Worm (Caenorhabditis elegans): ENCODE data around the gene tbc-12.
A peak's percentile ranks its signal among the peaks of the same experiment; 100 is the strongest.

tbc-12 gene

DNA sequence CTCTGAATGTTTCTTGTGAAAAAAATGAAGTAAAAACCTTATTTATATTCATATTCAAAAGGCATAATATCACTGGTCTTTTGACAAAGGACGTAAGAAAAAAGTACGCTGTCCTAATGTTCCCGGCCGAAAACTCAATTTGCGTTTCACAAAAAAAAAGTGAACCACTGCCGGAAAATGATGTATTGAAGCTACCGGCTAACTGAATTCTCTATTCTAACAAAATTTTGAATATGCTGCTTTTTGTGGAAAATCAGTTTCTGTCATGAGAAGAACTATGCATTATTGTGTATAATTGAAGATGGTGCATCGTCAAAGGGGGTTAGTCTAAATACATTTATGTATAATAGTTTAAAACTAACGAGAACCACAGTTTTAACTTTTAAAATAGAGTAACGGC, 38.0 kb downstream of the tbc-12 start:
- peak; percentile 36 for TF ChIP-seq ces-1 (GFP tag; optimal IDR thresholded peaks at IDR 0.05)
- TF ChIP-seq snpc-4 (tag; optimal IDR thresholded peaks at IDR 0.05), result no peak
- no peak for TF ChIP-seq ham-2 (GFP tag; optimal IDR thresholded peaks at IDR 0.05)
- TF ChIP-seq lin-32 (GFP tag; optimal IDR thresholded peaks at IDR 0.05), result no peak
- no peak for TF ChIP-seq tbx-8 (GFP tag; optimal IDR thresholded peaks at IDR 0.05)
- no peak for TF ChIP-seq nhr-28 (tag; optimal IDR thresholded peaks at IDR 0.05)
- TF ChIP-seq hlh-1 (tag; optimal IDR thresholded peaks at IDR 0.05), result no peak

DNA sequence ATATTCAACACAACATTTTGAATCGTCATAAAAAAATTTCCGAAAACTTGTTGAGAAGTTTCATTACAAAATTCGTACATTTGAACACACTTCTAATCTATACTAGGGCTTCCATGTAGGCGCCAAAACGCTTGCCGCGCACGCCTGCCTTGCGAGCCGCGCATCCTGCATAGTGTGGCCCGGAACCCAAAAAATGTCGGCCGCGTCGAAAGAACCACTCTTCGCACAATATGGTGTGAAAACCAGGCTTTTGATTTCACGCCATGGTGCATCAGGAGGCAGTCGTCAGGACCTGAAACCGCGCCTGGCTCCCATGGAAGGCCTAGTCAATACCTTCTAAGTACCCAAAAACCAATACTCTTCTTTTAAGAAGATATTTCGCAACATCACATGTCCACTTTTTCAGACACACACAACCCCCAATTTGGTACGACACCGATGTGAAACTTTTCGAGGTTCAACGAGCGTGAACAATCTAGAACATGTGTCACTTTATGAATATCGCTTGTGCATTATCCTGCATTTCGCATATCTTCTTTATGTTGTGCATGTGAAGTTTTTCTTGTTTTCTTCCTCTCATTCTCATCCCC, 38.6 kb downstream of the tbc-12 start:
- no peak for TF ChIP-seq ceh-43 (GFP tag; optimal IDR thresholded peaks at IDR 0.05)

DNA sequence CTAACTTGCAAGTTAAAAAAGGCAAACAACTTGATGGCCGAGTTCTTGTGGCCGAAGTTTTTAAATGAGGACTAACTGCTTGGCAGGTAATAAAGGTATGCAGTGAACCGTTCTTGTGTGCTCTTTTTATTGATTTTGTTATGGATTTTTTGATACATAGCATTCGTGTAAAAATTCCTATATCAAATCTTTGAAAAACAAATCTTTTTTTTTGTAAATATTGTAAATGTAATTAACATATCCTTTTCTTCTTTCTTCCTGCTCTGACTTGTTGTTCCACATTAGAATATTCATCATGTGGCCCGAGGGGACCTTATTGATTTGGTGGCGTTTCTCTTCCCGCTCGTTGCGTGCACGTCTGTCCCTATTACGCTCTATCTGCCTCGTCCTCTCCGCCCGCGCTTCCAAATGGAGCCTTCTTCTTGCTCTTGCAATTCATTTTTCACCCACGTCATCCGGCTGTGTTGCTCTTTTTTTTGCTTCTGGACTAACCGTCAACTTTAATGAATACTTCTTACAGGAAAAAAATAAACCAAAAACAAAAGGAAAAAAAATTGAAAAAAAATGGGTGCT, 43.6 kb downstream of the tbc-12 start, which contains the start of gene hid-1:
Gene hid-1 (plus strand): TSS at position 523 of the 573 bp plus-strand sequence.
- no peak for TF ChIP-seq M03D4.4 (tag; optimal IDR thresholded peaks at IDR 0.05)
- peak; percentile 74 for TF ChIP-seq ces-1 (GFP tag; optimal IDR thresholded peaks at IDR 0.05)
- no peak for TF ChIP-seq nhr-237 (tag; optimal IDR thresholded peaks at IDR 0.05)
- no peak for TF ChIP-seq mep-1 (tag; optimal IDR thresholded peaks at IDR 0.05)

DNA sequence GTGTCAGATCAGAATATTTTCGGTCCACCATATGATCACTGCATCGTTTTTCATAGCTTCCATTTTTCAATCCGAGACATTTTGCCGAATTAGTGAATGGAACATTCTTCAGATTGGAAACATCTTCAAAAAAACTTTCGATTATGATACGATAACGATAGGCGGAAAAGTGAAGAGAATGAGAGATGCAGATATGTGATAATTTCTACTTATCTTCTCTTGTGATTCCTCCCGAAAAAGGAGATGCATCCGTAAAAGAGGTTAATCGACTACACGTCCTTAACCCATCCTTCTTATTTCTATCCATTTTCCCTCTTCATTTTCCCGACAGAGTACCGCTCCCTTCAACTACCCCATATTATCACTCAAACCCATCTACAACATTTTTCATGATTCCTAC, 49.2 kb downstream of the tbc-12 start, which contains the start of gene K02E10.4:
Gene K02E10.4 (plus strand): TSS at position 186 of the 400 bp plus-strand sequence.
- no peak for TF ChIP-seq ces-1 (GFP tag; optimal IDR thresholded peaks at IDR 0.05)
- peak; percentile 53 for TF ChIP-seq elt-1 (tag; optimal IDR thresholded peaks at IDR 0.05; ENCODE audit: borderline replicate concordance, insufficient read depth)

DNA sequence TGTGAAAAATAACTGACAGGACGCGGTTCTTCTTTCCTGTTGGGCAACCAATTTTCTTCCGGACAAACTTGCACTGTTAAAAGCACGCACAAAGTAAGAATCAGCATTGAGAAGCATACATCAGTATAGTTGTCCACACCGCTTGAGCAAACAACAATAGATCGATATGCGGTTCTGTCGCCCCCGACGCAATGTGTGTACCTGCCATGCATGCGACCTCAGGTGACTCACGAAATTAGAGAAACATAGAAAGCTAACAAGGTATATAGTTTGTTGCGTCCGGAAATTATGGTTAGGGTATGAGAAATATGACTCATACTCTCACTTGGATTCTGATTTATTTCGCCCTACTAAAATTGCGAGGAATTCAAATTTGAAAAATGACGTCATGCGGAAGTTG, 49.6 kb downstream of the tbc-12 start, which contains the start of gene K02E10.6:
Gene K02E10.6 (minus strand): TSS at position 149 of the 400 bp plus-strand sequence.
- TF ChIP-seq pha-4 (tag; optimal IDR thresholded peaks at IDR 0.05) (peak; percentile 63), blmp-1 (tag; optimal IDR thresholded peaks at IDR 0.05) (no peak)

DNA sequence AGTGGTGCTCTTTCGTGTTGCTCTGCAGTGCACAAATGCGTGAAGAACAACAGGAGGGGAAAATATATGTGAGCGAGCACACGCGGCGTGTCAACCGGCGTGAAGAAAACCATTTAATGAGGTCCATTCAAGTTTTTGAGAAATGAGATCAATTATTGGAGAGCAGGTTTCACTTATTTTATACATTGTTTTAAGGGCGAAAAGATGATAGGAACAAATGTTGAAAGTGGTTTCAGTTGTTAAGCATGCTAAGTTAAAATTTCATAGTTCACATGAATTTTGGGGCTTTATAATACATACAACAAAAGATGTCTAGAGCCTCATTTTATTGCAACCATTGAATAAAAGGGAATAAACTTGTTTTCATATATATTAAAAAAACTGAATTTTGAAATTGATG, 53.4 kb downstream of the tbc-12 start, which contains the start of gene K02E10.5:
Gene K02E10.5 (minus strand): TSS at position 101 of the 400 bp plus-strand sequence.
- TF ChIP-seq hlh-1 (tag; optimal IDR thresholded peaks at IDR 0.05) (no peak), tbx-8 (GFP tag; optimal IDR thresholded peaks at IDR 0.05) (no peak), drap-1 (GFP tag; optimal IDR thresholded peaks at IDR 0.05) (no peak), nhr-28 (tag; optimal IDR thresholded peaks at IDR 0.05) (no peak), flh-1 (GFP tag; optimal IDR thresholded peaks at IDR 0.05) (no peak), zip-8 (tag; optimal IDR thresholded peaks at IDR 0.05) (no peak), ceh-39 (tag; optimal IDR thresholded peaks at IDR 0.05) (no peak), mls-2 (tag; optimal IDR thresholded peaks at IDR 0.05) (no peak), mep-1 (tag; optimal IDR thresholded peaks at IDR 0.05) (no peak), pha-4 (tag; optimal IDR thresholded peaks at IDR 0.05) (no peak), elt-3 (tag; optimal IDR thresholded peaks at IDR 0.05) (no peak)

DNA sequence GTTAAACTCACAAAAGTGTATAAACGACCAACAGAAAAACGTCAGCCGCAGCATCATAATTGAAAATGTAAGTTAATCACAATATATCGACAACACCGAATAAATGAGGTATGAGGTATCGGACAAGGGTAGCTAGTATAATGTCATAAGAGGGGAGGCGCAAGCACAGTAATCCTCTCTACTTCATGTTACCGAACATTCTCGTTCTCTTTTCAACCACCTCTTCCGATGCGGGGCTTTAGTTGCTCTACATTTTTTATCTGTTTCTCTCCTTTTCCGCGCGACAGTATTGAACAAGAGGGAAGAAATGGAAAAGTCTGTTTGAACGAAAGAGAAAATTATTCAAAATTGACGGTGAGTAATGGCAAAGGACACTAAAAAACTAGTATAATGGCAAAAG, 56.4 kb downstream of the tbc-12 start, which contains the start of gene R04B3.3:
Gene R04B3.3 (minus strand): TSS at position 101 of the 400 bp plus-strand sequence.
- TF ChIP-seq lsy-2 (tag; optimal IDR thresholded peaks at IDR 0.05), result no peak
- TF ChIP-seq ceh-39 (tag; optimal IDR thresholded peaks at IDR 0.05), result no peak
- no peak for TF ChIP-seq drap-1 (GFP tag; optimal IDR thresholded peaks at IDR 0.05)
- TF ChIP-seq nhr-28 (tag; optimal IDR thresholded peaks at IDR 0.05), result no peak
- no peak for TF ChIP-seq hlh-1 (tag; optimal IDR thresholded peaks at IDR 0.05)
- no peak for TF ChIP-seq mls-2 (tag; optimal IDR thresholded peaks at IDR 0.05)
- TF ChIP-seq sptf-1 (tag; optimal IDR thresholded peaks at IDR 0.05), result no peak
- no peak for TF ChIP-seq ceh-43 (GFP tag; optimal IDR thresholded peaks at IDR 0.05)
- TF ChIP-seq blmp-1 (tag; optimal IDR thresholded peaks at IDR 0.05), result no peak
- TF ChIP-seq flh-1 (GFP tag; optimal IDR thresholded peaks at IDR 0.05), result no peak
- TF ChIP-seq snpc-4 (tag; optimal IDR thresholded peaks at IDR 0.05), result no peak
- no peak for TF ChIP-seq sem-2 (GFP tag; optimal IDR thresholded peaks at IDR 0.05)
- TF ChIP-seq unc-39 (tag; optimal IDR thresholded peaks at IDR 0.05), result no peak
- no peak for TF ChIP-seq zip-8 (tag; optimal IDR thresholded peaks at IDR 0.05)
- no peak for TF ChIP-seq mab-5 (tag; optimal IDR thresholded peaks at IDR 0.05)
- no peak for TF ChIP-seq lin-13 (tag; optimal IDR thresholded peaks at IDR 0.05)
- no peak for TF ChIP-seq unc-120 (tag; optimal IDR thresholded peaks at IDR 0.05; ENCODE audit: poor library complexity, severe bottlenecking)
- TF ChIP-seq elt-1 (tag; optimal IDR thresholded peaks at IDR 0.05; ENCODE audit: borderline replicate concordance, insufficient read depth), result no peak

All from whole organism, mixed stage, embryonic.